Worm (Caenorhabditis elegans): Measurements from ENCODE around the gene fbxb-51.

DNA sequence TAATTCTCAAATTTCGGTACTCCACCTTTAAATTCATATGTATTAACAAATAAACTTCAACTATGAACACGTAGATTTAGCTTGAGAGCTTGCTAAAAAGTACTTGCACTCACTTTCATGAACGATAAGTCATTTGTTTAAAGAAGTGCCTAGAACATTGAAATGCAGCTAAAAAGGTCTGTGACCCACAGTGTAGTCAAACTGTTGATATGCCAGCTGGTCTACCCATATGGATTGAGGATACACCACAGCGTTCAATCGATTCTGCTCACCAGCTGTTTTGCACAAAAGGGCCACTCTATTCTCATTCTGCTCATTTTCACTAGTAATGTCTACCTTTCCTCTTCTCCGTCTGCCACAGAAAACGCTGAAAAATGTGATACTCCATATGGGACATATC is 14.6 kb upstream of the fbxb-51 start, which contains the start of gene fbxb-43:
- TF ChIP-seq sem-4 (tag; optimal IDR thresholded peaks at IDR 0.05): no peak
- TF ChIP-seq nhr-23 (tag; optimal IDR thresholded peaks at IDR 0.05): no peak
- no peak for TF ChIP-seq lin-13 (GFP tag; optimal IDR thresholded peaks at IDR 0.05)
- no peak for TF ChIP-seq nhr-77 (tag; optimal IDR thresholded peaks at IDR 0.05)
- TF ChIP-seq blmp-1 (tag; optimal IDR thresholded peaks at IDR 0.05; ENCODE audit: insufficient read depth): no peak
- no peak for TF ChIP-seq ztf-11 (tag; optimal IDR thresholded peaks at IDR 0.05)
- TF ChIP-seq lin-11 (tag; optimal IDR thresholded peaks at IDR 0.05): no peak
- no peak for TF ChIP-seq ama-1 (optimal IDR thresholded peaks at IDR 0.05)
- no peak for TF ChIP-seq elt-3 (tag; optimal IDR thresholded peaks at IDR 0.05)
- no peak for TF ChIP-seq lsy-2 (tag; optimal IDR thresholded peaks at IDR 0.05)
- TF ChIP-seq nhr-10 (tag; optimal IDR thresholded peaks at IDR 0.05): no peak
- TF ChIP-seq ceh-16 (tag; optimal IDR thresholded peaks at IDR 0.05): no peak
- no peak for TF ChIP-seq ceh-82 (tag; optimal IDR thresholded peaks at IDR 0.05)
- TF ChIP-seq ztf-4 (tag; optimal IDR thresholded peaks at IDR 0.05): no peak

All from whole organism, L2 larva.